Worm (Caenorhabditis elegans) whole organism, mixed stage, embryonic: Measurements from ENCODE around the gene cyp-42A1.

ENCODE experiments used
- bed-3 ChIP-seq: fragments of 200-800 bp; sonication (Bioruptor generic); optimal IDR thresholded peaks from 3 replicates; lab custom pipeline; 2018; ENCODE audit warnings: mild to moderate bottlenecking, missing genetic modification characterization, moderate library complexity, missing compliant biosample characterization
- blmp-1 ChIP-seq: fragments of 150-350 bp; optimal IDR thresholded peaks from 2 replicates; lab custom pipeline; 2014; ENCODE audit warnings: missing biosample characterization, missing genetic modification characterization
- ceh-83 ChIP-seq: fragments of 200-800 bp; sonication (Bioruptor generic); optimal IDR thresholded peaks from 2 replicates; lab custom pipeline; 2018; ENCODE audit warnings: mild to moderate bottlenecking, missing genetic modification characterization, missing compliant biosample characterization
- ces-1 ChIP-seq: fragments of 150-350 bp; optimal IDR thresholded peaks from 2 replicates; lab custom pipeline; 2014; ENCODE audit warnings: missing biosample characterization, missing genetic modification reagents, missing genetic modification characterization
- cnd-1 ChIP-seq: fragments of 200-800 bp; sonication (Bioruptor generic); optimal IDR thresholded peaks from 2 replicates; lab custom pipeline; 2018; ENCODE audit warnings: mild to moderate bottlenecking, missing genetic modification characterization, missing compliant biosample characterization
- drap-1 ChIP-seq: fragments of 200-800 bp; sonication (Bioruptor generic); optimal IDR thresholded peaks from 3 replicates; lab custom pipeline; 2018; ENCODE audit warnings: mild to moderate bottlenecking, missing genetic modification characterization, missing compliant biosample characterization
- elt-1 ChIP-seq: sonication (generic microtip); optimal IDR thresholded peaks from 2 replicates; lab custom pipeline; 2017; ENCODE audit warnings: missing genetic modification characterization, mild to moderate bottlenecking, missing compliant biosample characterization, antibody characterized with exemption, moderate library complexity, borderline replicate concordance; ENCODE audit not compliant: insufficient read depth
- flh-1 ChIP-seq: fragments of 200-800 bp; sonication (Bioruptor generic); optimal IDR thresholded peaks from 2 replicates; lab custom pipeline; 2018; ENCODE audit warnings: mild to moderate bottlenecking, missing genetic modification characterization, moderate library complexity, missing compliant biosample characterization
- ham-2 ChIP-seq: fragments of 200-800 bp; sonication (Bioruptor generic); optimal IDR thresholded peaks from 2 replicates; lab custom pipeline; 2018; ENCODE audit warnings: mild to moderate bottlenecking, missing genetic modification characterization, missing compliant biosample characterization
- hlh-1 ChIP-seq: fragments of 150-350 bp; optimal IDR thresholded peaks from 2 replicates; lab custom pipeline; 2014; ENCODE audit warnings: missing biosample characterization, missing genetic modification reagents, missing genetic modification characterization
- lin-13 ChIP-seq: fragments of 150-350 bp; optimal IDR thresholded peaks from 2 replicates; lab custom pipeline; 2014; ENCODE audit warnings: missing biosample characterization, missing genetic modification characterization
- lin-32 ChIP-seq: fragments of 200-800 bp; sonication (Bioruptor generic); optimal IDR thresholded peaks from 2 replicates; lab custom pipeline; 2018; ENCODE audit warnings: mild to moderate bottlenecking, missing genetic modification characterization, missing compliant biosample characterization
- lsy-2 ChIP-seq: fragments of 150-350 bp; optimal IDR thresholded peaks from 2 replicates; lab custom pipeline; 2014; ENCODE audit warnings: missing biosample characterization, missing genetic modification characterization
- mep-1 ChIP-seq: fragments of 150-350 bp; optimal IDR thresholded peaks from 2 replicates; lab custom pipeline; 2017; ENCODE audit warnings: missing biosample characterization, missing genetic modification reagents, missing genetic modification characterization, inconsistent platforms
- mls-2 ChIP-seq: sonication (generic microtip); optimal IDR thresholded peaks from 2 replicates; lab custom pipeline; 2016; ENCODE audit warnings: mild to moderate bottlenecking, missing genetic modification characterization, moderate library complexity, missing compliant biosample characterization
- nhr-12 ChIP-seq: fragments of 150-350 bp; optimal IDR thresholded peaks from 2 replicates; lab custom pipeline; 2014; ENCODE audit warnings: missing biosample characterization, missing genetic modification characterization
- nhr-237 ChIP-seq: fragments of 150-350 bp; optimal IDR thresholded peaks from 2 replicates; lab custom pipeline; 2014; ENCODE audit warnings: missing biosample characterization, missing genetic modification characterization
- nhr-28 ChIP-seq: fragments of 150-350 bp; optimal IDR thresholded peaks from 2 replicates; lab custom pipeline; 2014; ENCODE audit warnings: missing biosample characterization, missing genetic modification characterization
- nhr-76 ChIP-seq: sonication (generic microtip); optimal IDR thresholded peaks from 2 replicates; lab custom pipeline; 2017; ENCODE audit warnings: missing biosample characterization, missing genetic modification characterization
- pha-4 ChIP-seq: fragments of 150-350 bp; optimal IDR thresholded peaks from 2 replicates; lab custom pipeline; 2018; ENCODE audit warnings: missing biosample characterization, missing genetic modification reagents, missing genetic modification characterization
- sem-2 ChIP-seq: fragments of 200-800 bp; sonication (Bioruptor generic); optimal IDR thresholded peaks from 2 replicates; lab custom pipeline; 2018; ENCODE audit warnings: mild to moderate bottlenecking, missing genetic modification characterization, missing compliant biosample characterization
- snpc-4 ChIP-seq: fragments of 150-350 bp; optimal IDR thresholded peaks from 2 replicates; lab custom pipeline; 2014; ENCODE audit warnings: missing biosample characterization, missing genetic modification characterization
- sptf-1 ChIP-seq: sonication (generic microtip); optimal IDR thresholded peaks from 2 replicates; lab custom pipeline; 2017; ENCODE audit warnings: mild to moderate bottlenecking, missing genetic modification characterization, moderate library complexity, missing compliant biosample characterization
- tbx-8 ChIP-seq: fragments of 200-800 bp; sonication (Bioruptor generic); optimal IDR thresholded peaks from 2 replicates; lab custom pipeline; 2018; ENCODE audit warnings: mild to moderate bottlenecking, missing genetic modification characterization, moderate library complexity, missing compliant biosample characterization
- unc-120 ChIP-seq: sonication (generic microtip); optimal IDR thresholded peaks from 2 replicates; lab custom pipeline; 2017; ENCODE audit warnings: missing genetic modification characterization, missing compliant biosample characterization; ENCODE audit not compliant: poor library complexity, severe bottlenecking
- unc-62 ChIP-seq: fragments of 150-350 bp; optimal IDR thresholded peaks from 2 replicates; lab custom pipeline; 2014; ENCODE audit warnings: missing biosample characterization, missing genetic modification reagents, missing genetic modification characterization
- zip-8 ChIP-seq: fragments of 150-350 bp; optimal IDR thresholded peaks from 2 replicates; lab custom pipeline; 2014; ENCODE audit warnings: missing biosample characterization, missing genetic modification characterization

Gene cyp-42A1

DNA sequence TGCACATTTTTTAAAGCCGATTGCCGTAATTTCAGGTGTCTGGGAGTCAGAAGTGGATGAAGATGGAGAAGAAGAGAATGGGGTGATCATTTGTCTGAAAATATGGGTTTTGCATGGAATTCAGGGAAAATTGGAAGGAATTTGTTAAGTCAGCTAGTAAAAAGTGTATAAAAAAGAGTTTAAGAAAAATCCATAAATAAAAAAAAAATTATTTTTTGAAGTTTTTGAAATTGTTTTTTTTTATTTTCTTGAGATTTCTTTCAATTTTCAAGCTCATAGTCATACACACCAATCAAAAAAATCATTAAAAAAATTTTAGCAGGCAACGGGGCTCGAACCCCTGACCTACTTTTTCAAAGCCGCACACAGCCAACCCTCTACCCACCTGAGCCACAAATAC is 11.4 kb upstream of the cyp-42A1 start, which contains the start of gene nhr-243:
TSS of gene nhr-243 (minus strand) at position 101 of the 400 bp plus-strand sequence.
- no peak for TF ChIP-seq unc-62 (GFP tag; lab: Kevin White, UChicago)
- no peak for TF ChIP-seq mep-1 (tag; lab: Kevin White, UChicago)
- no peak for TF ChIP-seq sptf-1
- TF ChIP-seq elt-1, result no peak
- TF ChIP-seq bed-3 (GFP tag; lab: Kevin White, UChicago), result no peak
- no peak for TF ChIP-seq ham-2 (GFP tag; lab: Kevin White, UChicago)
- no peak for TF ChIP-seq pha-4 (tag; lab: Kevin White, UChicago)
- no peak for TF ChIP-seq nhr-76 (tag; lab: Kevin White, UChicago)
- TF ChIP-seq sem-2 (GFP tag; lab: Kevin White, UChicago), result no peak
- no peak for TF ChIP-seq snpc-4 (tag; lab: Kevin White, UChicago)
- TF ChIP-seq mls-2 (tag; lab: Kevin White, UChicago), result no peak
- no peak for TF ChIP-seq hlh-1 (tag; lab: Kevin White, UChicago)
- no peak for TF ChIP-seq nhr-237 (tag; lab: Kevin White, UChicago)
- TF ChIP-seq nhr-12 (tag; lab: Kevin White, UChicago), result no peak
- TF ChIP-seq lin-13, result no peak
- TF ChIP-seq lin-32 (GFP tag; lab: Kevin White, UChicago), result no peak
- TF ChIP-seq flh-1 (GFP tag; lab: Kevin White, UChicago), result no peak
- TF ChIP-seq blmp-1, result no peak

ce11 chrV:18901530-18901929 is 10.3 kb upstream of the cyp-42A1 start:
- no peak for TF ChIP-seq nhr-12 (tag; lab: Kevin White, UChicago)
- TF ChIP-seq hlh-1 (tag; lab: Kevin White, UChicago), result no peak
- TF ChIP-seq mep-1 (tag; lab: Kevin White, UChicago), result no peak
- TF ChIP-seq nhr-76 (tag; lab: Kevin White, UChicago), result no peak
- no peak for TF ChIP-seq unc-62 (GFP tag; lab: Kevin White, UChicago)
- TF ChIP-seq zip-8 (tag; lab: Kevin White, UChicago), result no peak
- TF ChIP-seq ham-2 (GFP tag; lab: Kevin White, UChicago), result no peak
- no peak for TF ChIP-seq unc-120
- no peak for TF ChIP-seq bed-3 (GFP tag; lab: Kevin White, UChicago)
- TF ChIP-seq cnd-1 (tag; lab: Kevin White, UChicago), result no peak

ce11 chrV:18903472-18903871 is 8.4 kb upstream of the cyp-42A1 start, which contains the start of gene mihp-2:
TSS of gene mihp-2 (plus strand) at chrV:18903772.
- TF ChIP-seq elt-1, result no peak
- TF ChIP-seq lin-13, result no peak

DNA sequence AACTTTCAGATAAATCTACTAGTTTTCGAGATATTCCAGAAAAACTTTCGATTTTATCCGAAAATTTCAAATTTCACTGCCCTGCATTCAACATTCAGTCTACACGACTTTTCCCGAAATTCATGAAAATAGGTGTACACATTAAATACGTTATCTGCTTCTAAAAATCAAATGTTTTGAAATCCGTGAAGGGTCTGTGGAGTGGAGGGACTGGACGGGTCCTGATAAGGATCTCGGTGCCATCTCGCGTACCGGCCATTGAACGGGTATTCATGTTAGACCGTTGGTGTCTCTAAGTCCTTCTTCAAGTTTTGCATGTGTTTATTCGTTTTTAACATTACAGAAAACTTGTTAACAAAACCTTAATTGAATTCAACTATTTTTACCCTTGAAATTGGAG is 4.3 kb upstream of the cyp-42A1 start:
- no peak for TF ChIP-seq ham-2 (GFP tag; lab: Kevin White, UChicago)
- TF ChIP-seq lsy-2 (tag; lab: Kevin White, UChicago), result no peak
- no peak for TF ChIP-seq unc-62 (GFP tag; lab: Kevin White, UChicago)
- TF ChIP-seq elt-1, result peak; percentile 65
- TF ChIP-seq cnd-1 (tag; lab: Kevin White, UChicago), result no peak
- no peak for TF ChIP-seq lin-13

DNA sequence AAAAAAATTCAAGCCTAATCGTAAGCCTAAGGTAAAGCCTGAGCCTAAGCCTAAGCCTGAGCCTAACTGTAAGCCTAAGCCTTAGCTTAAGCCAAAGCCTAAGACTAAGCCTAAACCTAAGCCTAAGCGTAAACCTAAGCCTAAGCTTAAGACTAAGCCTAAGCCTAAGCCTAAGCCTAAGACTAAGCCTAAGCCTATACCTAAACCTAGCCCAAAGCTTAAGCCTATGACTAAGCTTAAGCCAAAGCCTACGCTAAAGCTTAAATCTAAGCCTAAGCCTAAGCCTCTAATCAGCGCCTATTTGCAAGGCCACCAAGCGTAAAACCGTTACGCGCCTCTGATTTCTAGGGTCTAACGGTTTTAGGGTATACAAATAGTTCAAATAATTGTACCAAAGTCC is 2.2 kb upstream of the cyp-42A1 start:
- TF ChIP-seq drap-1 (GFP tag; lab: Kevin White, UChicago), result no peak
- peak; percentile 37 for TF ChIP-seq ham-2 (GFP tag; lab: Kevin White, UChicago)
- TF ChIP-seq, all 35 proteins: peak for 1

DNA sequence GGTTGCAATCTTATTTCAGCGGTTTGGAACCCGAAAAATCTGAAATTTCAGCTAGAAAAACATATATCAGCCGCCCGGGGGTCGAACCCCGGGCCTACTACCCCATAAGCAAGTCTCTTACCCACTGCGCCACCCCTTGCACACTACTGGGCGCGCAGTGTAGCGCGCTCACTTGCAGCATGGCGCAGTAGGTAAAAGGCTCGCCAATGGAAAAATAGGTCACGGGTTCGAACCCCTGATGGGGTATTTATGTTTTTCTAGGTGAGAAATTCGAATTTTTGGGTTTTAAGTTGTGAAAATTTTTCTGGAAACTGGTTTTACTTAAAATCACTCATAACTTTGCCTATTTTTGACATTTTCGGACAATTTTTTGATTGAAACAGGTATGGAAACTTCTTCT is 719 bp downstream of the cyp-42A1 start:
- TF ChIP-seq tbx-8 (GFP tag; lab: Kevin White, UChicago) (no peak), flh-1 (GFP tag; lab: Kevin White, UChicago) (no peak), zip-8 (tag; lab: Kevin White, UChicago) (no peak), elt-1 (no peak), nhr-76 (tag; lab: Kevin White, UChicago) (no peak), unc-120 (no peak), ces-1 (GFP tag; lab: Kevin White, UChicago) (no peak), ham-2 (GFP tag; lab: Kevin White, UChicago) (no peak), sem-2 (GFP tag; lab: Kevin White, UChicago) (no peak), nhr-28 (tag; lab: Kevin White, UChicago) (no peak), drap-1 (GFP tag; lab: Kevin White, UChicago) (no peak), lin-13 (no peak), lsy-2 (tag; lab: Kevin White, UChicago) (no peak), cnd-1 (tag; lab: Kevin White, UChicago) (no peak), ceh-83 (GFP tag; lab: Kevin White, UChicago) (no peak), sptf-1 (no peak)
